Worm (Caenorhabditis elegans): Measurements from ENCODE around the gene F14D7.3.
"Not testable (repeated sequence)": the region's sequence is repeated elsewhere in the genome, so short reads cannot be mapped to it uniquely, and the experiment has no call there.

The F14D7.3 gene

ce11 chrV:14283241-14283640, 13.4 kb upstream of the F14D7.3 start, which contains the start of gene F40G12.10:
F40G12.10 (plus strand) TSS chrV:14283541.
- TF ChIP-seq him-1 (tag; optimal IDR thresholded peaks at IDR 0.05) (no peak), W03F9.2 (tag; optimal IDR thresholded peaks at IDR 0.05) (no peak), dao-5 (tag; optimal IDR thresholded peaks at IDR 0.05) (no peak)

DNA sequence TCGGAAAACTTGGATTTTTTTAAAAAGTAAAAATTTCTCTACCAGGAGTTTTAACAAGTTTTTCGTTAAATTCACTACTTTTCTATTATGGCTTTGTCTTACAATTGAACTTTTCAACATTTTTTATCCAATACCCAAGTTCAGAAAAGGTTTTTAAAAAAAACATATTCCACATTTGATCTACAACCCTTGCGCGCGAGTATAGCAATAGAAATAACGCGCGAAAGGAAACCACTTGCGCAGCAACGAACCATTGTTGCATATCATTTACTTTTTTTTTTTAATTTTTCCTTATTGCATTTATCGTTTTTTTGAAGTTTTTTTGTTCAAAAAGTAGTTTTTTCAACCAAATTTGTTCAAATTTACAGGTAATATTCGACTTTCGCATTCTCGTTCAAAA, 10.8 kb upstream of the F14D7.3 start, which contains the start of gene F40G12.11:
TSS of gene F40G12.11 (plus strand) at position 369 of the 400 bp plus-strand sequence.
- no peak for TF ChIP-seq dao-5 (tag; optimal IDR thresholded peaks at IDR 0.05)
- no peak for TF ChIP-seq him-1 (tag; optimal IDR thresholded peaks at IDR 0.05)
- no peak for TF ChIP-seq W03F9.2 (tag; optimal IDR thresholded peaks at IDR 0.05)

- TF ChIP-seq him-1 (tag; optimal IDR thresholded peaks at IDR 0.05) (no peak), W03F9.2 (tag; optimal IDR thresholded peaks at IDR 0.05) (no peak), dao-5 (tag; optimal IDR thresholded peaks at IDR 0.05) (no peak)
Observed at ce11 chrV:14289363-14289762, 7.2 kb upstream of the F14D7.3 start, which contains the start of gene F14D7.1. F14D7.1 (minus strand) TSS chrV:14289463.

DNA sequence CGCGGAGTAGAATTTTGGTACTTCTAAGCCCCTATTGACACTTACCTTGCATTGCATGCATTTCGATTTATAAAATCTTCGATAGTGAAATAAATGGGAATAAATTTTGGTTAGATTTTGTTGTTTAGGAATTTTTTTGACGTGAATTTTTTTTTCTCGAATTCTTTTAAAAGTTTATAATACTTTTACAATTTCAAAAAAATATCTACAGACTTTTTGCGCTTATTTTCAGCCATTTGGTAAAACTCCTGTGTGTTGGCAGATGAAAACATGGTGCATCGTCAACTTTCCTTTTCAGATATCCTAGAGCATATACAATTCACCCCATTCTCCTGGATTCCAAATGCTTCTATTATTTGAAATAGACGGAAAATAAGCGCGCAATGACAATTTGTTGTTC, 6.0 kb upstream of the F14D7.3 start, which contains the start of gene F14D7.18:
TSS of gene F14D7.18 (minus strand) at position 101 of the 400 bp plus-strand sequence.
- TF ChIP-seq W03F9.2 (tag; optimal IDR thresholded peaks at IDR 0.05) (no peak), him-1 (tag; optimal IDR thresholded peaks at IDR 0.05) (no peak), dao-5 (tag; optimal IDR thresholded peaks at IDR 0.05) (no peak)

DNA sequence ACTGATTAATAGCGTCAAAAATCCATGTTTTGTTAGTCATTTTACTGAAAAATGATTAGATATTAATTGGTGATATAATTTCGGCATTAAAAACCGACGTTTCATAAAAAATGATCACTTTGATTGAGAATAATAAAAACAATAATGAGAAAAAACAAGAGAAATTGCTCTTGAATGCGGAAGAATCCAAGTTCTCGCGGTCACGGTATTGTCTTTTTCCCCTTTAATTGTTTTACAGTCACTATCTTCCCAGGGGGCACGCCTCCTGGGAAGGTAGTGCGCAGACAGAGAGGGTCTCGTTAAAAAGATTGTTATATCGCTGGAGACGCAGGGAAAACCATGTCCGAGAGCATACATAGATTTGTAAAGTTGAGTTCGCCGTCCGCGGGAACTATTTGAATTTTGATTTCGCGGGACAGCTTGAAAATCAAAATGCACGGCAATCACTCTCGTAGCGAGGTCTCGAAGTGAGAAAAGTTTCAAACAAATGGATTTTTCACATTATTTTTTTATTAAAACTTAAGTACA, 2.9 kb upstream of the F14D7.3 start, which contains the start of gene F14D7.2:
TSS of gene F14D7.2 (minus strand) at position 51 of the 528 bp plus-strand sequence.
- TF ChIP-seq him-1 (tag; optimal IDR thresholded peaks at IDR 0.05), result no peak
- no peak for TF ChIP-seq dao-5 (tag; optimal IDR thresholded peaks at IDR 0.05)
- no peak for TF ChIP-seq W03F9.2 (tag; optimal IDR thresholded peaks at IDR 0.05)

ce11 chrV:14294396-14294795, 2.2 kb upstream of the F14D7.3 start, which contains the start of gene F14D7.9:
F14D7.9 (plus strand) TSS chrV:14294696.
- TF ChIP-seq him-1 (tag; optimal IDR thresholded peaks at IDR 0.05), result no peak
- TF ChIP-seq dao-5 (tag; optimal IDR thresholded peaks at IDR 0.05), result no peak
- no peak for TF ChIP-seq W03F9.2 (tag; optimal IDR thresholded peaks at IDR 0.05)

DNA sequence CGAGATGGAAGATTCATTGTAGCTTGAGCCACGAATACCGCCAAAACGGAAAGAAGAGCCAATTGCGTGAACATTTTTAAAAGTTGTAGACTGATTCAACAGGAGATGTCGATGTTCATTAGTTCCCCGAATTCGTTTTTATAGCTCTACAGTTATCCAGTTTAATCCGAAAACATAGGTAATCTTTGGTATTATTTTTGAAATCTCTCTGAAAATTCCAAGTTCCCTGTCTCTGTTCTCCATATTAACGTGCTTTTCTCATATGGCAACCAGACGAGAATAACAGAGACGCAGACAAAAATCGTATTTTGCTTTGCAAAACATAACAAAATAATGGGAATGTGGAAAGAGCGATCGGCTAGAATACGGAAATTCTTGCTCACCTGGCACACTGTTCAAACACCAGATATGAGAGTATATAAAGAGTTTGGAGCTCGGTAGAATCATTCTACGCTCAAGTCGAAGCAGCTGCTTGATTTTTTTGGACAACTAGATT, 3.0 kb downstream of the F14D7.3 start, which contains the start of the genes spig-3 and F14D7.12:
TSS of gene spig-3 (minus strand) at position 101 of the 496 bp plus-strand sequence.
TSS of gene F14D7.12 (plus strand) at position 446 of the 496 bp plus-strand sequence.
- TF ChIP-seq him-1 (tag; optimal IDR thresholded peaks at IDR 0.05) (no peak), dao-5 (tag; optimal IDR thresholded peaks at IDR 0.05) (no peak), W03F9.2 (tag; optimal IDR thresholded peaks at IDR 0.05) (no peak)

DNA sequence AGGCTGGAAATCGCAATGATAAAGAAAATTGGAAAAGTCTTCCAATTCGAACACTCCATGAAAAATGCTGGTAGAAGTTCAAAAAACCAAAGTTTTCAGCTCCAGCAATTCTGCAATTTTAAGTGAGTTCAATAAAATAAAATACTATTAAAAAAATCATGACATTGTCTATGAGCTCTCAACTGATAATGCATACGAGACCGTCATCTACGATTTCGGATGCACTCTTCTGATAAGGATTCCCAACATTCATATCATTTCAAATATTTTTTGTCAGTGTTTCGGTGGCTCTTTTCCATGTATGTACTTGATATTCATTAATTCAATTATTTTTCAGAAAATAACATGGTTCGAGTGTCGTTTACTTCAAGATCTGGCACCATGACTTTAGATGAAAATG, 4.5 kb downstream of the F14D7.3 start, which contains the start of gene F14D7.6:
TSS of gene F14D7.6 (plus strand) at position 338 of the 400 bp plus-strand sequence.
- no peak for TF ChIP-seq dao-5 (tag; optimal IDR thresholded peaks at IDR 0.05)
- TF ChIP-seq him-1 (tag; optimal IDR thresholded peaks at IDR 0.05), result no peak
- TF ChIP-seq W03F9.2 (tag; optimal IDR thresholded peaks at IDR 0.05), result no peak

ce11 chrV:14306771-14307170, 10.2 kb downstream of the F14D7.3 start, which contains the start of gene spig-4:
spig-4 (minus strand) TSS chrV:14306871.
- not testable (repeated sequence) for TF ChIP-seq W03F9.2, dao-5, him-1 (tag; optimal IDR thresholded peaks at IDR 0.05)

DNA sequence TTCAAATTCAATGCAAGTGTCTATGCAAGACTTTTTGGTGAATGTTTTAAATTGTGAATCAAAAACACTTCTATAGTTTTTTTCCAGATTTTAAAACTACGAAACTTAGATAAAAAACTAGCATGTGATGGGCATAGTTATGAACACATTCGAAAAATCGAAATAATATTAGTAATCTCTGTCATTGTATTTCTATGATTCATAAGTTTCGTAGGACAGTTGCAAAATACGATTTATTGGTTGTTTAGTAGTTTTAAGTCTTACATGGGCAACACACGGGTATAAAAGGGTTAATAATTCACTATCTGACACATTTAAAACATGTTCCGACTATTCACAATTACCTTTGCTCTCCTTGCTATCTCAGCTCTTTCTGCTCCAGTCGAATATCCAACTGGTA, 11.6 kb downstream of the F14D7.3 start, which contains the start of gene spig-5:
TSS of gene spig-5 (plus strand) at position 301 of the 400 bp plus-strand sequence.
- not testable (repeated sequence) for TF ChIP-seq him-1, dao-5, W03F9.2 (tag; optimal IDR thresholded peaks at IDR 0.05)

ce11 chrV:14309632-14310031, 13.0 kb downstream of the F14D7.3 start, which contains the start of gene F14D7.14:
F14D7.14 (plus strand) TSS chrV:14309932.
- TF ChIP-seq him-1, W03F9.2, dao-5 (tag; optimal IDR thresholded peaks at IDR 0.05): not testable (repeated sequence)

DNA sequence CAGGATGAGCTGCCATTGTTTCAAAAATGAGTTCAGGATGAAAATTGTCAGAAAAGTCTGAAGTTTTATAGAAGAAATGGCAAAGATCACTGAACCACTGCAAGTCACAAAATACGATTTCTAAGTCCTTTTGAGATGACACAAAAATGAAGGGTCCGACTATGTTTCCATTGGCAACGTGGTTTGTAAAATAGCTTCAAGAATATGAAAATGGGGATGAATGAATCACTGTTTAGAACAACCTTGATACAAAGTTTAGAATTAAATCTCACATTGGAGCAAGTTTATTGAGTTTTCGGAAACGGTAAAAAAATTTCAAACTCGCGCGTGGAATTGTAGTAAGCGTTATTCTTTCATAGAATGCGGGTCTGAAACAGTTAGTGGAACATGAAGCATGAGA, 14.5 kb downstream of the F14D7.3 start, which contains the start of gene ddn-3:
TSS of gene ddn-3 (minus strand) at position 101 of the 400 bp plus-strand sequence.
- TF ChIP-seq him-1 (tag; optimal IDR thresholded peaks at IDR 0.05), result no peak
- TF ChIP-seq dao-5 (tag; optimal IDR thresholded peaks at IDR 0.05), result no peak
- TF ChIP-seq W03F9.2 (tag; optimal IDR thresholded peaks at IDR 0.05), result no peak

DNA sequence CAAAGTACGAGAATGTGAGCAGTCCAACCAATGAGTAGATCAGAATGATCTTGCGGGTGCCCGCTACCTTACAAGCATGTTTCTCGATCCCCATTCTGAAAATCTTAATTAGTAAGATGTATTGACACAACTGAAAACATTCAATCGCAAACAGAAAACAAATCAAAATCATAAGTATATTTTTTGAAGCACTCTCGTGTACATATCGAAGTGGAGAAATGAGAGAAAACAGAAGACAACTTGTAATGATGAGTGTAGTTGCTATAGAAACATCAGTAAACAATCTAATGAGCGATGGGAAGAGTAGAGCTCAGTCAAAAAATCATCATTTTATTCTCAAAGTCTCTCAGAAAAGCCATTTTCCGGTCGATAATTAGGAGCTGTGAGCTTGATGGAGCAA, 16.1 kb downstream of the F14D7.3 start, which contains the start of gene F14D7.8:
TSS of gene F14D7.8 (minus strand) at position 101 of the 400 bp plus-strand sequence.
- no peak for TF ChIP-seq dao-5 (tag; optimal IDR thresholded peaks at IDR 0.05)
- no peak for TF ChIP-seq W03F9.2 (tag; optimal IDR thresholded peaks at IDR 0.05)
- TF ChIP-seq him-1 (tag; optimal IDR thresholded peaks at IDR 0.05), result no peak

DNA sequence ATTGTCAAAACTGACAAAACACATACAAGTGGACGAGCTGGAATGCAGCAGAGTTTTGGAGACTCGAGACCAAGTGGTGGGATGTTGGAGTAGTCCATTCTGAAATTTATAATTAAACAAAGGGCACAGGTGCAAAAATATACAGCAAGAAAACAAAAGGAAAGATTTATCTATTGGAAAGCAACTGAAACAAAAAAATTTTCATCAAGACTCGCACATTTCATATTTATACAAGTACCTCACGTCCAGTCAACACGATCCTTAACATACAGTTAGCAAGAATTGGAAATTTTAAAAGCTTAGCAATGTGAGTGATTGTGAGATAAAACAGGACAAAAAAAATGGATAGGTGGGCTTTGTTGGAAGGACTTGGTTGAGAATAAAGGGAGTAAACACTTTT, 17.6 kb downstream of the F14D7.3 start, which contains the start of gene F47B8.1:
TSS of gene F47B8.1 (minus strand) at position 101 of the 400 bp plus-strand sequence.
- TF ChIP-seq him-1 (tag; optimal IDR thresholded peaks at IDR 0.05) (no peak), dao-5 (tag; optimal IDR thresholded peaks at IDR 0.05) (no peak), W03F9.2 (tag; optimal IDR thresholded peaks at IDR 0.05) (no peak)
